Worm (Caenorhabditis elegans): Measurements from ENCODE around the gene srlf-17.
A peak's percentile ranks its signal among the peaks of the same experiment; 100 is the strongest.
"Not testable (repeated sequence)": the region's sequence is repeated elsewhere in the genome, so short reads cannot be mapped to it uniquely, and the experiment has no call there.

DNA sequence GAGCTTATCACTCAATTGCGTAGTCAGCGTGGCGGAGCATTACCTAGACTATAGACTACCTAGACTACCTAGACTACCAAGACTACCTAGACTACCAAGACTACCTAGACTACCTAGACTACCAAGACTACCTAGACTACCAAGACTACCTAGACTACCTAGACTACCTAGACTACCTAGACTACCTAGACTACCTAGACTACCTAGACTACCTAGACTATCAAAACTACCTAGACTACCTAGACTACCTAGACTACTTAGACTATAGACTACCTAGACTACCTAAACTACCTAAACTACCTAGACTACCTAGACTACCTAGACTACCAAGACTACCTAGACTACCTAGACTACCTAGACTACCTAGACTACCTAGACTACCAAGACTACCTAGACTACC lies 31.6 kb downstream of the srlf-17 start:
- TF ChIP-seq snpc-4 (tag; optimal IDR thresholded peaks at IDR 0.05); nhr-12 (tag; optimal IDR thresholded peaks at IDR 0.05); unc-62 (GFP tag; optimal IDR thresholded peaks at IDR 0.05); fos-1 (tag; optimal IDR thresholded peaks at IDR 0.05); lin-13 (GFP tag; optimal IDR thresholded peaks at IDR 0.05); nhr-77 (tag; optimal IDR thresholded peaks at IDR 0.05); ama-1 (optimal IDR thresholded peaks at IDR 0.05): not testable (repeated sequence)
- peak; percentile 76 for TF ChIP-seq nhr-237 (tag; optimal IDR thresholded peaks at IDR 0.05)
